Worm (Caenorhabditis elegans) whole organism, L3 larva: Measurements from ENCODE around the gene F43H9.4.

ENCODE experiments used
- R02D3.7 ChIP-seq: fragments of 150-350 bp; optimal IDR thresholded peaks from 2 replicates; lab custom pipeline; 2014; ENCODE audit warnings: missing biosample characterization, missing genetic modification characterization
- ZK546.5 ChIP-seq: sonication (generic microtip); optimal IDR thresholded peaks from 2 replicates; lab custom pipeline; 2017; ENCODE audit warnings: missing biosample characterization, missing genetic modification characterization
- aly-2 ChIP-seq: fragments of 150-350 bp; optimal IDR thresholded peaks from 2 replicates; lab custom pipeline; 2014; ENCODE audit warnings: missing biosample characterization, missing genetic modification characterization
- ama-1 ChIP-seq: fragments of 150-350 bp; optimal IDR thresholded peaks from 2 replicates; lab custom pipeline; 2018
- ceh-28 ChIP-seq: fragments of 150-350 bp; optimal IDR thresholded peaks from 2 replicates; lab custom pipeline; 2014; ENCODE audit warnings: missing biosample characterization, missing genetic modification reagents, missing genetic modification characterization
- daf-12 ChIP-seq: fragments of 150-350 bp; optimal IDR thresholded peaks from 2 replicates; lab custom pipeline; 2014; ENCODE audit warnings: missing biosample characterization, missing genetic modification reagents, missing genetic modification characterization
- elt-1 ChIP-seq: fragments of 150-350 bp; optimal IDR thresholded peaks from 2 replicates; lab custom pipeline; 2014; ENCODE audit warnings: missing biosample characterization, missing genetic modification characterization
- elt-2 ChIP-seq: sonication (generic microtip); optimal IDR thresholded peaks from 2 replicates; lab custom pipeline; 2016; ENCODE audit warnings: missing genetic modification reagents, mild to moderate bottlenecking, missing genetic modification characterization, missing compliant biosample characterization
- elt-3 ChIP-seq, 3 experiments: fragments of 150-350 bp in 1 of 3; sonication (generic microtip) in 2 of 3; optimal IDR thresholded peaks; 2 replicates in 2 of 3; 4 replicates in 1 of 3; lab custom pipeline; 2014 to 2017; ENCODE audit warnings: missing biosample characterization in 3 of 3, missing genetic modification characterization in 3 of 3
- fkh-10 ChIP-seq: sonication (generic microtip); optimal IDR thresholded peaks from 2 replicates; lab custom pipeline; 2017; ENCODE audit warnings: missing biosample characterization, missing genetic modification reagents, missing genetic modification characterization
- fkh-2 ChIP-seq: fragments of 150-350 bp; optimal IDR thresholded peaks from 2 replicates; lab custom pipeline; 2014; ENCODE audit warnings: missing biosample characterization, missing genetic modification reagents, missing genetic modification characterization
- fos-1 ChIP-seq: fragments of 150-350 bp; optimal IDR thresholded peaks from 2 replicates; lab custom pipeline; 2014; ENCODE audit warnings: missing biosample characterization, missing genetic modification characterization
- hmg-11 ChIP-seq: sonication (generic microtip); optimal IDR thresholded peaks from 2 replicates; lab custom pipeline; 2016; ENCODE audit warnings: missing genetic modification characterization, missing compliant biosample characterization
- lin-15B ChIP-seq: fragments of 150-350 bp; optimal IDR thresholded peaks from 2 replicates; lab custom pipeline; 2014; ENCODE audit warnings: missing biosample characterization, missing genetic modification characterization
- lin-39 ChIP-seq: fragments of 150-350 bp; optimal IDR thresholded peaks from 2 replicates; lab custom pipeline; 2018; ENCODE audit warnings: missing biosample characterization, missing genetic modification reagents, missing genetic modification characterization
- mdl-1 ChIP-seq: fragments of 150-350 bp; optimal IDR thresholded peaks from 2 replicates; lab custom pipeline; 2014; ENCODE audit warnings: missing biosample characterization, missing genetic modification characterization
- mml-1 ChIP-seq: fragments of 150-350 bp; sonication (generic microtip); optimal IDR thresholded peaks from 3 replicates; lab custom pipeline; 2014; ENCODE audit warnings: missing biosample characterization, missing genetic modification characterization
- nfya-1 ChIP-seq: sonication (generic microtip); optimal IDR thresholded peaks from 2 replicates; lab custom pipeline; 2017; ENCODE audit warnings: missing genetic modification characterization, mild to moderate bottlenecking, missing compliant biosample characterization, antibody characterized with exemption, moderate library complexity; ENCODE audit not compliant: insufficient read depth
- nhr-12 ChIP-seq: fragments of 150-350 bp; optimal IDR thresholded peaks from 2 replicates; lab custom pipeline; 2014; ENCODE audit warnings: missing biosample characterization, missing genetic modification characterization
- nhr-23 ChIP-seq: fragments of 150-350 bp; optimal IDR thresholded peaks from 2 replicates; lab custom pipeline; 2014; ENCODE audit warnings: missing biosample characterization, missing genetic modification reagents, missing genetic modification characterization
- nhr-25 ChIP-seq: sonication (generic microtip); optimal IDR thresholded peaks from 2 replicates; lab custom pipeline; 2017; ENCODE audit warnings: missing biosample characterization, missing genetic modification characterization
- nhr-43 ChIP-seq: sonication (generic microtip); optimal IDR thresholded peaks from 2 replicates; lab custom pipeline; 2016; ENCODE audit warnings: mild to moderate bottlenecking, missing genetic modification characterization, missing compliant biosample characterization; ENCODE audit not compliant: poor library complexity, severe bottlenecking
- nhr-77 ChIP-seq: fragments of 150-350 bp; optimal IDR thresholded peaks from 2 replicates; lab custom pipeline; 2014; ENCODE audit warnings: missing biosample characterization, missing genetic modification characterization
- pha-4 ChIP-seq: fragments of 150-350 bp; optimal IDR thresholded peaks from 2 replicates; lab custom pipeline; 2014; ENCODE audit warnings: missing biosample characterization, missing genetic modification reagents, missing genetic modification characterization
- pqm-1 ChIP-seq: fragments of 150-350 bp; optimal IDR thresholded peaks from 2 replicates; lab custom pipeline; 2017; ENCODE audit warnings: missing biosample characterization, missing genetic modification characterization, inconsistent platforms
- sea-2 ChIP-seq: fragments of 150-350 bp; sonication (generic microtip); optimal IDR thresholded peaks from 4 replicates; lab custom pipeline; 2014; ENCODE audit warnings: missing biosample characterization, missing genetic modification reagents, missing genetic modification characterization
- snpc-4 ChIP-seq: fragments of 150-350 bp; optimal IDR thresholded peaks from 2 replicates; lab custom pipeline; 2014; ENCODE audit warnings: missing biosample characterization, missing genetic modification characterization
- tbx-2 ChIP-seq: sonication (generic microtip); optimal IDR thresholded peaks from 2 replicates; lab custom pipeline; 2016; ENCODE audit warnings: mild to moderate bottlenecking, missing genetic modification characterization, missing compliant biosample characterization
- unc-39 ChIP-seq: sonication (generic microtip); optimal IDR thresholded peaks from 4 replicates; lab custom pipeline; 2017; ENCODE audit warnings: missing biosample characterization, missing genetic modification characterization
- zag-1 ChIP-seq: fragments of 150-350 bp; optimal IDR thresholded peaks from 2 replicates; lab custom pipeline; 2014; ENCODE audit warnings: missing biosample characterization, missing genetic modification characterization
- ztf-11 ChIP-seq: fragments of 150-350 bp; optimal IDR thresholded peaks from 2 replicates; lab custom pipeline; 2014; ENCODE audit warnings: missing biosample characterization, missing genetic modification characterization

Gene F43H9.4

DNA sequence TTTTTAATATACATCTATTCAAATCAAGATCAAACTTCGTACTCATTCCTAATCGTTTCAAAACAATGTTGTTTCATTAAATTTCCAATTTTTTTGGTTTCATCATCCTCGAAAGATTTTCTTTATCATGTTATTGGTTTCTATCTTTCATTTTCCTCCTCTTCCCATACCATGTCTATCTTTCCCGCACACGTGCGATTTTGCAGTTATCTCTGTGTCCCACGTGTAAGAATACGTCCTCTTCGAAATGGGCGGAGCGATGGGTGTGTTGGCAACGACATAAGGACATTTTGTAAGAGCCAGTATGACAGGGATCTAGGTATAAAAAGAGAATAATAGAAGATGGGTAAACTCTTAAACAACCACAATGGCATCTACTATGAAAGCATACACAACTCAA is at the start of gene F43H9.4:
F43H9.4 (plus strand) TSS at position 366 of the 400 bp plus-strand sequence.
- TF ChIP-seq nhr-23 (tag; lab: Kevin White, UChicago), result peak; percentile 28
- no peak for TF ChIP-seq ZK546.5 (tag; lab: Kevin White, UChicago)
- TF ChIP-seq mdl-1 (tag; lab: Kevin White, UChicago), result peak; percentile 49
- no peak for TF ChIP-seq R02D3.7 (tag; lab: Kevin White, UChicago)
- peak in 1 of 3 experiments; percentile 10 for TF ChIP-seq elt-3 (tag; optimal IDR thresholded peaks at IDR 0.05; lab: Kevin White, UChicago)
- TF ChIP-seq nhr-43 (tag; lab: Kevin White, UChicago), result peak; percentile 85
- no peak for TF ChIP-seq sea-2 (GFP tag; lab: Kevin White, UChicago)

ce11 chrV:7977701-7978461 is 48.6 kb upstream of the F43H9.4 start, which contains the start of gene let-413:
TSS of gene let-413 (minus strand) at chrV:7977776.
- no peak for TF ChIP-seq unc-39
- TF ChIP-seq pha-4 (tag; lab: Kevin White, UChicago), result peak; percentile 47
- peak; percentile 25 for TF ChIP-seq nfya-1 (tag; lab: Kevin White, UChicago)
- TF ChIP-seq elt-2 (tag; lab: Kevin White, UChicago), result peak; percentile 62
- TF ChIP-seq pqm-1 (tag; lab: Kevin White, UChicago), result peak; percentile 67

- TF ChIP-seq ama-1 (lab: Kevin White, UChicago) (no peak), lin-15B (tag; lab: Kevin White, UChicago) (peak; percentile 14), fkh-10 (GFP tag; lab: Kevin White, UChicago) (no peak), ceh-28 (tag; lab: Kevin White, UChicago) (peak; percentile 45), hmg-11 (tag; lab: Kevin White, UChicago) (peak; percentile 32), fos-1 (tag; lab: Kevin White, UChicago) (no peak), fkh-2 (tag; lab: Kevin White, UChicago) (no peak), pqm-1 (tag; lab: Kevin White, UChicago) (peak; percentile 12), aly-2 (tag; lab: Kevin White, UChicago) (no peak), nhr-25 (tag; lab: Kevin White, UChicago) (peak; percentile 93), elt-2 (tag; lab: Kevin White, UChicago) (peak; percentile 31), mml-1 (no peak), mdl-1 (tag; lab: Kevin White, UChicago) (no peak), ztf-11 (tag; lab: Kevin White, UChicago) (no peak), nhr-23 (tag; lab: Kevin White, UChicago) (peak; percentile 55), lin-39 (tag; lab: Kevin White, UChicago) (peak; percentile 1), tbx-2 (tag; lab: Kevin White, UChicago) (no peak), nhr-77 (no peak), nhr-43 (tag; lab: Kevin White, UChicago) (no peak), nfya-1 (tag; lab: Kevin White, UChicago) (peak; percentile 32), zag-1 (tag; lab: Kevin White, UChicago) (no peak), pha-4 (tag; lab: Kevin White, UChicago) (peak; percentile 73)
- TF ChIP-seq, all 47 proteins: peak for 10
These were observed 47.7 kb upstream of the F43H9.4 start for ce11 chrV:7978798-7979197.

- TF ChIP-seq elt-3 (tag; optimal IDR thresholded peaks at IDR 0.05; lab: Kevin White, UChicago) (no peak), daf-12 (tag; lab: Kevin White, UChicago) (no peak), fkh-10 (GFP tag; lab: Kevin White, UChicago) (peak; percentile 34), lin-39 (tag; lab: Kevin White, UChicago) (peak; percentile 77), R02D3.7 (tag; lab: Kevin White, UChicago) (no peak), nhr-12 (tag; lab: Kevin White, UChicago) (no peak), nfya-1 (tag; lab: Kevin White, UChicago) (peak; percentile 56), elt-1 (tag; lab: Kevin White, UChicago) (peak; percentile 43), lin-15B (tag; lab: Kevin White, UChicago) (peak; percentile 30), snpc-4 (peak; percentile 43)
These were observed 46.0 kb upstream of the F43H9.4 start for ce11 chrV:7980370-7980987.
